Worm (Caenorhabditis elegans): Measurements from ENCODE around the gene ZK1073.1.

ZK1073.1 gene

DNA sequence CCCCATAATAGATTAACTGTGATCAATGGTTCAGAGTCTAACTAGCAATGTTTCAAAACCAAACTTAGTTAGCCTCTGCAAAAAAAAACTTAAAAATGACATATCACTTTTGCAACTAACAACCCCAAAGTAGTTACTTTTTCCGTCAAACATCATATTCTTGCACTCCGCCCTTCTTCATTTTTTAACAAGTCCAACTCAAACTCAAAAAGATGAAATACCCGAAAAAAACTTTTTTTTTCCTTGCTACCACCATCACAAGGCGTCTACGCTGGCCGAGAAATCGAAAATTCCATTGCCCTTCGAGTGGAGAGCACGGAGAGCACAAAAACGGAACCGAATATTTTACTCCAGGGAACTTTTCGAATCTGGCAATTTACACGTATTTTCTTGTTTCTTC, 22.8 kb downstream of the ZK1073.1 start:
- peak in 1 of 2 experiments; percentile 96 for TF ChIP-seq unc-62 (GFP tag; optimal IDR thresholded peaks at IDR 0.05 in 1 of 2)
- no peak for TF ChIP-seq unc-62 (tag; optimal IDR thresholded peaks at IDR 0.05)
- no peak for TF ChIP-seq nhr-10 (tag; optimal IDR thresholded peaks at IDR 0.05)
- TF ChIP-seq ces-1 (GFP tag; optimal IDR thresholded peaks at IDR 0.05) = no peak
- TF ChIP-seq dmd-9 (GFP tag; IDR thresholded peaks at IDR 0.05) = no peak
- no peak for TF ChIP-seq mdt-29 (GFP tag; IDR thresholded peaks at IDR 0.05)

DNA sequence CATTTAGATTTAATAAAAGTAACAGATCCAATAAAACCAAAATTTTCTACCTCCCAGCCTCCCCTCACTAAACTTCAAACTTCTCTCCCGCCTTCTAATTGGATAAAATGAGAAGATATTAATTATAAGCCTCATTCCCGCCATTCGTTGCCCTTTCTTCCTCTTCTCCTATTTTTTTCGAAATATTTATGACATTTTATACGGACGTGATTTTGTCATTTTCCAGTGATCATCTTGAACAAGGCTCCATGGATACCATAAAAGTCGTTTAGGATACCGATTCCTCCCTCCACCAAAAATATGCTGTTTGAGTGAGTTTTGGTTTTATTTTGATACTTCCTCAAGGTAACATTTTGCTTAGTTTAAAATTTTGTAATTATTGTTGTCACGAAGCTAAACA, 25.3 kb downstream of the ZK1073.1 start, which contains the start of gene ZK1073.2:
Gene ZK1073.2, plus strand, starts transcription at position 301 of the 400 bp plus-strand sequence.
- TF ChIP-seq hif-1 (tag; optimal IDR thresholded peaks at IDR 0.05) (no peak), ceh-44 (GFP tag; IDR thresholded peaks at IDR 0.05) (no peak), rbr-2 (tag; optimal IDR thresholded peaks at IDR 0.05) (no peak), mxl-2 (GFP tag; conservative IDR thresholded peaks at IDR 0.05) (no peak), pqm-1 (tag; optimal IDR thresholded peaks at IDR 0.05) (no peak), fkh-10 (GFP tag; optimal IDR thresholded peaks at IDR 0.05) (no peak), mes-2 (tag; optimal IDR thresholded peaks at IDR 0.05; ENCODE audit: poor library complexity, severe bottlenecking) (no peak), cey-2 (tag; optimal IDR thresholded peaks at IDR 0.05; ENCODE audit: borderline replicate concordance, insufficient read depth) (no peak), dve-1 (tag; optimal IDR thresholded peaks at IDR 0.05; ENCODE audit: insufficient read depth) (no peak), nhr-42 (GFP tag; IDR thresholded peaks at IDR 0.05) (no peak), sdz-12 (GFP tag; optimal IDR thresholded peaks at IDR 0.05) (no peak)

ce11 chrX:16099251-16099650, 29.4 kb downstream of the ZK1073.1 start:
- TF ChIP-seq lin-39 (tag; optimal IDR thresholded peaks at IDR 0.05) = no peak
- no peak for TF ChIP-seq rbr-2 (tag; optimal IDR thresholded peaks at IDR 0.05)
- no peak for TF ChIP-seq nhr-237 (tag; optimal IDR thresholded peaks at IDR 0.05)
- no peak for TF ChIP-seq dve-1 (tag; optimal IDR thresholded peaks at IDR 0.05; ENCODE audit: insufficient read depth)
- 0 out of 2 replicates have a peak, but pooled peaks have one; percentile 27 for TF ChIP-seq egl-43 (GFP tag; IDR thresholded peaks at IDR 0.05)
- no peak for TF ChIP-seq ztf-7 (tag; optimal IDR thresholded peaks at IDR 0.05)

DNA sequence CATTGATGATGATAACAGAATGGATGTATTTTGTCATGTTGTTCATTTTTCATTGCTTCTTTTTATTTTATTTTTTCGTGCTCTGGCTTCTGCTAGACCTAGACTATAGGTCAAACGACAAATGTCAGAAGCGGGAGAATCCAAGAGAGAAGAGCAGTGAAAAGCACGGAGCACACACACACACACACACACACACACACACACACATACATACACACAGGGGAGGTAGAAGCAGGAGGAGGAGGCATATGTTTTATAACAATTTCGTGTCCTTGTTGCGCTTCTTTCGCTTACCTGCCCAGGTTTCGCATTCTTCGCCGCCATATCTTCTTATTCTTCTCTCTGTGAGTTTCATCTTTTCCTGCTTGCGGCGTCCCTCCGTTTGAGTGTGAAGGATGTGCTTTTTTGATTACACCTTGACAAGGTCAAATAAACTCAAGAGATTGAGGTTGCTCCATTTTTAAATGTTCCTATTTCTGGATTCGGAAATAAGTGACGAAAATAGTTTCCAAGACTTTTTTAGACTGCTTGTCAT, 30.5 kb downstream of the ZK1073.1 start:
- no peak for TF ChIP-seq zip-11 (GFP tag; IDR thresholded peaks at IDR 0.05)
- peak; percentile 55 for TF ChIP-seq nhr-11 (tag; optimal IDR thresholded peaks at IDR 0.05)
- peak; percentile 39 for TF ChIP-seq hlh-11 (tag; optimal IDR thresholded peaks at IDR 0.05)
- no peak for TF ChIP-seq nhr-42 (GFP tag; IDR thresholded peaks at IDR 0.05)
- TF ChIP-seq dmd-6 (GFP tag; IDR thresholded peaks at IDR 0.05) = 0 out of 2 replicates have a peak, but pooled peaks have one; percentile 12
- peak in 1 of 2 experiments; percentile 11 for TF ChIP-seq hif-1 (tag; optimal IDR thresholded peaks at IDR 0.05)
- TF ChIP-seq nhr-28 (tag; optimal IDR thresholded peaks at IDR 0.05) = peak; percentile 24
- TF ChIP-seq pha-4 (GFP tag; IDR thresholded peaks at IDR 0.05) = no peak
- no peak for TF ChIP-seq pha-4 (tag; optimal IDR thresholded peaks at IDR 0.05)
- TF ChIP-seq ceh-28 (tag; optimal IDR thresholded peaks at IDR 0.05) = no peak
- TF ChIP-seq aha-1 (tag) = peak; percentile 77

- TF ChIP-seq aha-1 (tag) = peak; percentile 1
- TF ChIP-seq daf-19 (GFP tag; conservative IDR thresholded peaks at IDR 0.05) = no peak
- no peak for TF ChIP-seq tag-97 (GFP tag; IDR thresholded peaks at IDR 0.05)
Measured at ce11 chrX:16094370-16094769, 34.3 kb downstream of the ZK1073.1 start, which contains the start of gene C30F2.5. Gene C30F2.5, plus strand, starts transcription at chrX:16094670.

DNA sequence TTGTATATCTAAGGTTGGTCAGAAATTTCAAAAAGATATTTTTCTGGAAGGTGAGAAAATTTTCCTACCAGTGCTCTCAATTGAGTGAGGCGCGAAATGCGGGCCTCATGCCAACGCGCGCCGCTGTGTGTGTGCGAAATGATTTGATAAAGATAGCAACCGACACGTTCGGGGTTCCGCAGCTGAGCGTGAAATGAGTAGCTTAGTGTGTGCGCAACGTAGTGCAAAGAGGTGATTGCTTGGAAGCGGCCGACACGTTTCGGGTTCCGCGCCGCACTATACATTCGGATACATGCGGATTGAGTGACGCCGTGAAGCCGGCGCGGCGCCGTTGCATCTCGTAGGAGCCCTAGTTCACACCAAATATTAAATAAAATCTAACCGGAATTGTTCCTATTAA, 37.5 kb downstream of the ZK1073.1 start:
- TF ChIP-seq saeg-2 (GFP tag; IDR thresholded peaks at IDR 0.05) = 0 out of 2 replicates have a peak, but pooled peaks have one; percentile 14
- 0 out of 2 replicates have a peak, but pooled peaks have one; percentile 18 for TF ChIP-seq php-3 (GFP tag; IDR thresholded peaks at IDR 0.05)
- no peak for TF ChIP-seq Y75B8A.6 (GFP tag; IDR thresholded peaks at IDR 0.05)
- no peak for TF ChIP-seq lin-39 (tag; optimal IDR thresholded peaks at IDR 0.05)
- peak; percentile 1 for TF ChIP-seq snpc-4 (tag; optimal IDR thresholded peaks at IDR 0.05)
- TF ChIP-seq hlh-11 (tag; optimal IDR thresholded peaks at IDR 0.05) = peak; percentile 35
- TF ChIP-seq daf-8 (GFP tag; IDR thresholded peaks at IDR 0.05) = no peak
- 0 out of 2 replicates have a peak, but pooled peaks have one; percentile 23 for TF ChIP-seq nhr-41 (GFP tag; IDR thresholded peaks at IDR 0.05)

All from whole organism, L4 larva.